Fruit fly (Drosophila melanogaster) whole organism, adult: ENCODE results near the gene RpS27A.

Source experiments
- CG11617 ChIP-seq: fragments of 200-800 bp; sonication (Bioruptor generic); optimal IDR thresholded peaks from 2 replicates; lab custom pipeline; 2017; ENCODE audit warnings: mild to moderate bottlenecking, missing biosample characterization, missing genetic modification reagents, missing genetic modification characterization
- CG12768 ChIP-seq: fragments of 200-800 bp; sonication (Bioruptor generic); optimal IDR thresholded peaks from 2 replicates; lab custom pipeline; 2017; ENCODE audit warnings: missing biosample characterization, missing genetic modification characterization, mild to moderate bottlenecking, moderate library complexity, missing genetic modification reagents
- CG14711 ChIP-seq: fragments of 200-800 bp; sonication (Bioruptor generic); optimal IDR thresholded peaks from 2 replicates; lab custom pipeline; 2018; ENCODE audit warnings: missing biosample characterization, mild to moderate bottlenecking, missing genetic modification characterization, moderate library complexity
- CG1620 ChIP-seq: fragments of 200-800 bp; sonication (Bioruptor generic); optimal IDR thresholded peaks from 2 replicates; lab custom pipeline; 2016; ENCODE audit warnings: missing biosample characterization, missing genetic modification characterization
- CG33017 ChIP-seq: fragments of 200-800 bp; sonication (Bioruptor generic); optimal IDR thresholded peaks from 2 replicates; lab custom pipeline; 2018; ENCODE audit warnings: missing biosample characterization, mild to moderate bottlenecking, missing genetic modification characterization, moderate library complexity
- CG5204 ChIP-seq: fragments of 200-800 bp; sonication (Bioruptor generic); optimal IDR thresholded peaks from 2 replicates; lab custom pipeline; 2016; ENCODE audit warnings: missing biosample characterization, missing genetic modification characterization
- CG7045 ChIP-seq: fragments of 200-800 bp; sonication (Bioruptor generic); optimal IDR thresholded peaks from 2 replicates; lab custom pipeline; 2017; ENCODE audit warnings: missing biosample characterization, mild to moderate bottlenecking, missing genetic modification characterization
- CG7101 ChIP-seq: fragments of 200-800 bp; sonication (Bioruptor generic); optimal IDR thresholded peaks from 2 replicates; lab custom pipeline; 2018; ENCODE audit warnings: missing biosample characterization, mild to moderate bottlenecking, missing genetic modification characterization, moderate library complexity
- Clk ChIP-seq: fragments of 200-800 bp; sonication (Bioruptor generic); optimal IDR thresholded peaks from 2 replicates; lab custom pipeline; 2017; ENCODE audit warnings: missing biosample characterization, missing genetic modification characterization
- Crg-1 ChIP-seq: fragments of 200-800 bp; sonication (Bioruptor generic); optimal IDR thresholded peaks from 2 replicates; lab custom pipeline; 2016; ENCODE audit warnings: missing biosample characterization, missing genetic modification characterization
- Hr96 ChIP-seq: fragments of 200-800 bp; sonication (Bioruptor generic); optimal IDR thresholded peaks from 2 replicates; lab custom pipeline; 2016; ENCODE audit warnings: missing biosample characterization, missing genetic modification characterization
- Mnt ChIP-seq: fragments of 200-800 bp; sonication (Bioruptor generic); optimal IDR thresholded peaks from 2 replicates; lab custom pipeline; 2016; ENCODE audit warnings: missing biosample characterization, mild to moderate bottlenecking, missing genetic modification characterization
- bab1 ChIP-seq: fragments of 200-800 bp; sonication (Bioruptor generic); optimal IDR thresholded peaks from 3 replicates; lab custom pipeline; 2019; ENCODE audit warnings: missing biosample characterization, mild to moderate bottlenecking, missing genetic modification characterization, moderate library complexity
- cic ChIP-seq: fragments of 200-800 bp; sonication (Bioruptor generic); optimal IDR thresholded peaks from 2 replicates; lab custom pipeline; 2017; ENCODE audit warnings: missing biosample characterization, mild to moderate bottlenecking, missing genetic modification characterization, moderate library complexity
- cnc ChIP-seq, 2 experiments: fragments of >200 bp; optimal IDR thresholded peaks; 2 replicates each; lab custom pipeline; 2017
- kay ChIP-seq: fragments of 200-800 bp; sonication (Bioruptor generic); peaks from one replicate; lab custom pipeline; 2016; ENCODE audit warnings: missing biosample characterization, missing genetic modification characterization, borderline replicate concordance
- ovo ChIP-seq: fragments of 200-800 bp; sonication (Bioruptor generic); optimal IDR thresholded peaks from 2 replicates; lab custom pipeline; 2016; ENCODE audit warnings: missing biosample characterization, missing genetic modification characterization
- pad ChIP-seq: fragments of 200-800 bp; sonication (Bioruptor generic); optimal IDR thresholded peaks from 3 replicates; lab custom pipeline; 2017; ENCODE audit warnings: missing biosample characterization, missing genetic modification characterization, mild to moderate bottlenecking, moderate library complexity, missing genetic modification reagents
- tj ChIP-seq: fragments of 200-800 bp; sonication (Bioruptor generic); optimal IDR thresholded peaks from 3 replicates; lab custom pipeline; 2017; ENCODE audit warnings: missing biosample characterization, mild to moderate bottlenecking, missing genetic modification characterization, moderate library complexity
- toe ChIP-seq: fragments of 200-800 bp; sonication (Bioruptor generic); optimal IDR thresholded peaks from 2 replicates; lab custom pipeline; 2016; ENCODE audit warnings: missing biosample characterization, missing genetic modification characterization

The RpS27A gene

DNA sequence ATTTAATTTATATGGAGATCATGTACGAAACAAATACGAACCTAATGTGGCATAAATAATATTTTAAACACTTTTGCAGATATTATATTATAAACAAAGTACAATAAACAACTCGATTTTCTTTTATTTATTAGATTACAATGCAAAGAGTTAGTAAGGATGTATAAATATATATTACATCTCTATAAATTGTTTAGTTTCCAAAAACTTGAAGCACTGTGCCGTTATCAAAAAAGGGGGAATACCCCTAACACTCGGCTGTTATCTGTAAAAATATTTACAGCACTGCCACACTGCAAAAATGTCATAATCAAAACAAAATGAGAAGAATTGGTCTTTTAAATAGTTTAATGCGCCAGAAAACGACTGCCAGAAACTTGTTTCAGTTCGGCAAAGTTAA, 20.4 kb downstream of the RpS27A start, which contains the start of gene CG5188:
Gene CG5188 (plus strand): TSS at position 302 of the 400 bp plus-strand sequence.
- TF ChIP-seq CG14711 = peak; percentile 59
- no peak for TF ChIP-seq pad (GFP tag; lab: Kevin White, UChicago)
- no peak for TF ChIP-seq cnc (optimal IDR thresholded peaks at IDR 0.05; lab: Kevin White, UChicago)
- TF ChIP-seq CG7045 (GFP tag; lab: Kevin White, UChicago) = peak; percentile 10
- no peak for TF ChIP-seq toe (GFP tag; lab: Kevin White, UChicago)
- peak; percentile 55 for TF ChIP-seq CG7101 (tag; lab: Kevin White, UChicago)
- no peak for TF ChIP-seq Clk (GFP tag; lab: Kevin White, UChicago)
- TF ChIP-seq bab1 (GFP tag; lab: Kevin White, UChicago) = peak; percentile 51
- no peak for TF ChIP-seq Crg-1
- TF ChIP-seq Mnt (GFP tag; lab: Kevin White, UChicago) = peak; percentile 30
- peak; percentile 10 for TF ChIP-seq ovo (GFP tag; lab: Kevin White, UChicago)
- TF ChIP-seq CG1620 (GFP tag; lab: Kevin White, UChicago) = no peak
- peak; percentile 66 for TF ChIP-seq CG33017 (tag; lab: Kevin White, UChicago)
- TF ChIP-seq CG5204 (GFP tag; lab: Kevin White, UChicago) = no peak
- TF ChIP-seq CG11617 (GFP tag; lab: Kevin White, UChicago) = peak; percentile 55
- TF ChIP-seq Hr96 (GFP tag; lab: Kevin White, UChicago) = no peak
- no peak for TF ChIP-seq CG12768
- TF ChIP-seq tj (GFP tag; lab: Kevin White, UChicago) = peak; percentile 1
- no peak for TF ChIP-seq kay (GFP tag; lab: Kevin White, UChicago)
- TF ChIP-seq cic = peak; percentile 2

DNA sequence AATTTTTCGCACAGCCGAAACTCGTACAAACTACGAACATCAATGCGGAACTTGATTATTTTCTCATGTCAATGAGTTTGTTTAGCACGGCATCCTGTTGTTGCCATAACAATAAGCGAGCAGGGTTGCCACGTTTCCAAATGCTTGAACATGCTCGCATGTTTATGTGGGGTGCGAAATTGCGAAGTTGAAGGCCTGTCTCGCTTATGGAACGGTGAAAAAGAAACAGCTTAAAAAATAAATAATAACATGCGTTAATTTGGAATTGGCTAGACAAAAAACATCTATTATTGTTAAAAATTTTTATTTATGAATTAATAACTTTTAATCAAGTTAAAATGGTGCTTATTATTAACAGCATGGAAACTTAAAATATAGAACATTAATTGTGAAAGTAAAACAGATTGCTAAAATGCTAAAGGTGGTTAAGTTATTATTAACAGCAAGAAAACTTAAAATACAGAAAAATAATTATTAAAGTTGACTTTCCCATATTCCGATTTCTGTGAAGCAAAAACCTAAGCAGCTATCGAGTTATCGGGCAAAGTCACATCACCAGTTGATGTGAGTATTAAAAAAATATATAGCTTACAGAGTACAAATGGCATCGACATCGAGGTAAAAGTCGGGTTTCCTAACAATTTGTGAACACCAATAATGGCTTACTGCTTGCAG, 22.8 kb downstream of the RpS27A start, which contains the start of the genes Bug22 and TfIIB:
Gene Bug22 (minus strand): TSS at position 117 of the 675 bp plus-strand sequence.
Gene TfIIB (plus strand): TSS at position 537 of the 675 bp plus-strand sequence.
- TF ChIP-seq CG5204 (GFP tag; lab: Kevin White, UChicago) (no peak), Mnt (GFP tag; lab: Kevin White, UChicago) (peak; percentile 86), cnc (optimal IDR thresholded peaks at IDR 0.05; lab: Kevin White, UChicago) (no peak), CG11617 (GFP tag; lab: Kevin White, UChicago) (peak; percentile 83), Hr96 (GFP tag; lab: Kevin White, UChicago) (no peak), CG33017 (tag; lab: Kevin White, UChicago) (peak; percentile 53), kay (GFP tag; lab: Kevin White, UChicago) (no peak), CG12768 (peak; percentile 64), Clk (GFP tag; lab: Kevin White, UChicago) (peak; percentile 24), pad (GFP tag; lab: Kevin White, UChicago) (peak; percentile 42), CG14711 (peak; percentile 93), tj (GFP tag; lab: Kevin White, UChicago) (peak; percentile 40), CG7101 (tag; lab: Kevin White, UChicago) (peak; percentile 75), cic (no peak), CG1620 (GFP tag; lab: Kevin White, UChicago) (peak; percentile 63), ovo (GFP tag; lab: Kevin White, UChicago) (peak; percentile 30), bab1 (GFP tag; lab: Kevin White, UChicago) (peak; percentile 2), toe (GFP tag; lab: Kevin White, UChicago) (no peak), Crg-1 (peak; percentile 50), CG7045 (GFP tag; lab: Kevin White, UChicago) (peak; percentile 66)

DNA sequence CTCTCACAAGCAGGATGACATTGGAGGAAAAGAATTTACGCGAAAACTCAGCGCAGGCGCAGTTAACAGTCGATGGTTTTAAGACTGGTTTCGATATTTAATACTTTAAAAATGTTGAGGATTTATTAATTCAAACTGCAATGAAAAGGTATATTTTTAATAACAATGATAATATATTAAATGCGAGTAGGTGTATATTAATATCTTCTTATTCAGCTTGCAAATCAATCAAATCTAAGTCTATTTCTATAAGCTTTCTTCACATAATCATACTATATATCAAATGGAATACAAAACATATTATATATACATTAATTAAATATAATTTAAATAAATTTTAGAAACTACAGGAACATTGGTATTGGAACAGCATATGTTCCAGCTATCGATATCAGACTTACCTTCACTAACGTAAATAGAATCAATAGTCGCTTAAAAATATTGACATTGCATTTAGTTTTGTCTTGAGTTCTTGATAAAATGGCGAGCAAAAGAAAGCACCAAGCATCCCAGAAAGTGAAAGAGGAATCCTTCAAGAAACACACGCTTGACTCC, 27.5 kb downstream of the RpS27A start, which contains the start of the genes TBC1D16 and holn1:
Gene TBC1D16 (minus strand): TSS at position 51 of the 555 bp plus-strand sequence.
Gene holn1 (plus strand): TSS at position 390 of the 555 bp plus-strand sequence.
- TF ChIP-seq CG5204 (GFP tag; lab: Kevin White, UChicago) (no peak), Hr96 (GFP tag; lab: Kevin White, UChicago) (no peak), cnc (optimal IDR thresholded peaks at IDR 0.05; lab: Kevin White, UChicago) (no peak), CG7101 (tag; lab: Kevin White, UChicago) (peak; percentile 35), CG14711 (peak; percentile 21)

DNA sequence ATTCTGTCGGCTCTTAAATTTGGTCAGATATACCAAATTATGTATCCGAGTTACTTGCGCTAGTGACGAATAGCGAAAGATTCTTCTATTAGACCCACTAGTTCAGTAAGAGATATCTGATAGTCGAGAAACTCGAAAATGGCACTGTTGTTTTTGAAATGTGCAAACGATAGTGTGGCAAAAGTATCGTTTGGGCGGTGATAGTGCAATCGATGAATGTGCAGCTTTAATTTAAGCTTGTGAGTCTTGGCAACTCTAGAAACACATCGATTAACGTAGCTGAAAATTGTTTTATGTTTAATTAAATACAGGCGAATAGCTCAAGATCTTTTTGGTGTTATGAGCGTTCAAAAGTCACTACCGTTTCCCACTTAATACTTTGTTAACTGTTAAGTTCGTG, 29.2 kb downstream of the RpS27A start, which contains the start of gene STUB1:
Gene STUB1 (plus strand): TSS at position 232 of the 400 bp plus-strand sequence.
- peak; percentile 71 for TF ChIP-seq bab1 (GFP tag; lab: Kevin White, UChicago)
- TF ChIP-seq cnc (optimal IDR thresholded peaks at IDR 0.05; lab: Kevin White, UChicago) = no peak
- TF ChIP-seq tj (GFP tag; lab: Kevin White, UChicago) = no peak
- no peak for TF ChIP-seq CG7045 (GFP tag; lab: Kevin White, UChicago)
- TF ChIP-seq cic = no peak
- TF ChIP-seq CG33017 (tag; lab: Kevin White, UChicago) = no peak
- TF ChIP-seq Mnt (GFP tag; lab: Kevin White, UChicago) = no peak
- peak; percentile 95 for TF ChIP-seq CG14711
- TF ChIP-seq CG7101 (tag; lab: Kevin White, UChicago) = no peak

DNA sequence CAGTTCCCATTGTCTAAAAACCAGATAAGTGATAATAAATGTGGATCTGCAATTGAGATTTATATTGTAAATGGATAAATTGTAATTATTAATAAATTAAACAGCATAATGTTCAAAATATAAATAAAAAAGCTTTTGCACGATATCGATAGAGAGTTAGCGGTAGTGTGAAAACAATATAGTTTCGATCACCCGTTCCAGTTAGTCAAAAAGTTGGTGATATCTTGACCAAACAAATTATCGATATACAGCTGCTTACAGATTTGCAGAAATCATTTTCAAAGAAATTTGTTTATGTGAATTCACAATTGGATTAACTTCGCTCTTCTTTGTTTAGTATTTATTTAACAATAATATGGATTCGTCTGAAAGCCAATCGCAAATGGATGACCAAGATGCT, 31.0 kb downstream of the RpS27A start, which contains the start of gene Nse4:
Gene Nse4 (plus strand): TSS at position 267 of the 400 bp plus-strand sequence.
- no peak for TF ChIP-seq toe (GFP tag; lab: Kevin White, UChicago)
